Fruit fly (Drosophila melanogaster): ENCODE results near the gene Cmpk.

dm6 chr3R:26068135-26068534, 12.9 kb upstream of the Cmpk start:
- TF ChIP-seq lz (GFP tag; optimal IDR thresholded peaks at IDR 0.05) (peak; percentile 52), CG6792 (GFP tag; optimal IDR thresholded peaks at IDR 0.05) (peak; percentile 49), pdm3 (GFP tag; optimal IDR thresholded peaks at IDR 0.05) (peak; percentile 42)

Data from whole organism, prepupa.